Worm (Caenorhabditis elegans) whole organism, L4/young adult: ENCODE data around the gene C25F9.10.

Experiments
- W03F9.2 ChIP-seq: fragments of 150-350 bp; optimal IDR thresholded peaks from 2 replicates; lab custom pipeline; 2014; ENCODE audit warnings: missing biosample characterization, missing genetic modification characterization
- dao-5 ChIP-seq: sonication (generic microtip); optimal IDR thresholded peaks from 2 replicates; lab custom pipeline; 2016; ENCODE audit warnings: missing genotype, missing genetic modification characterization, moderate library complexity, missing compliant biosample characterization
- him-1 ChIP-seq: sonication (generic microtip); optimal IDR thresholded peaks from 2 replicates; lab custom pipeline; 2016; ENCODE audit warnings: missing genotype, missing genetic modification reagents, missing genetic modification characterization, missing compliant biosample characterization

DNA sequence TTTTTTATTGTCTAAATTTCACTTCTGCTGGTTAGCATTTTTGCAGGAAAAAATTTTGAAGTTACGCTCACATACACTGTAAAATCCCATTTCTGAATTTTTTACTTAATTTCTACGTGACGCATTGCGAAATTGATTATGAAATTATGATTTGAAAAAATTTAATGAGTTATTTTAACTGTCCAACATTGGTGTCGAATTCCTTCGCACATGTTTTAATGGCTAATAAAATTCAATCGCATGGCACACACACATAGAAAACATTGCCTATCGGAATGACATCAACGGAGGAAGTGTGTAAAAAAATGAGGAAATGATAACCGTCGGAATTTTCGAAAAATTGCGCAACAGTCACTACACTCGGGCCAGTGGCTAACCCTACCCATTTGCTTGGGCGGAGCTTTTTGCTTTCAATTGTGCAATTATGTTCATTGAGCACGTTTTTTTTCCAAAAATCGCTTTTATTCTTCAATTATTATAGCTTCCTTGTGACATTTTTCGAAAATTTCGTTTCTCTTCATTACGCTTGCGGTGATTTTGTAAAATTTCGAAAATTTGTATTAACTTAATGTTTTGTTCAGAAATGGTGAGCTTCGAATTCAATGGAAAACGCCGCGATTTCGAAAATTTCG, 28.4 kb downstream of the C25F9.10 start, which contains the start of gene C25F9.16:
- TF ChIP-seq dao-5 (tag; lab: Kevin White, UChicago) = no peak
- TF ChIP-seq him-1 (tag; lab: Kevin White, UChicago) = no peak
- no peak for TF ChIP-seq W03F9.2
